Fruit fly (Drosophila melanogaster): ENCODE data around the gene CanA-14F.
A peak's percentile ranks its signal among the peaks of the same experiment; 100 is the strongest.

The CanA-14F gene

DNA sequence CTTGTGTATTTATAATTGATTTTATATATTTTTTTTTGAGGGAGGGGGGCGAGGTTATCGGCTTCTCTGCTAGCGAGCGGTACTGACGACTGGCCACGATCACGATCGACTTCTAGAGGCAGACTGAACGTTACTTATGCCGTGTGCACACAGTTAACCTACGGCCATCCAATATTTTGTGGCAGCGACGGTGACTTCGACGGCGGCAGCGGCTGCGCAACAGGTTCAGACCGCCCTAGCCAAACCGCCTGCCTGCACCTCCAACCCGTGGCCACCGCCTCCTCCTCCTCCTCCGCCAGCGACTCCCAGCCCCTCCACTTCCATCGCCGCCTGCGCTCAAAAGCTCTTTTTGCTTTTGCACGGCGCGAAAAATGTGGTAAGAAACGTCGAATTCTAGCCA, 34.5 kb upstream of the CanA-14F start, which contains the start of gene CG9782 (continued):
- TF ChIP-seq CG11456 (GFP tag; IDR thresholded peaks at IDR 0.05) (no peak), CG10654 (GFP tag; optimal IDR thresholded peaks at IDR 0.05) (no peak), dmrt99B (tag; optimal IDR thresholded peaks at IDR 0.05) (no peak), crol (GFP tag; IDR thresholded peaks at IDR 0.05) (peak; percentile 84), CG8478 (optimal IDR thresholded peaks at IDR 0.05) (no peak), CG4424 (GFP tag; optimal IDR thresholded peaks at IDR 0.05) (no peak), CG7928 (GFP tag; optimal IDR thresholded peaks at IDR 0.05) (no peak), Jarid2 (GFP tag; optimal IDR thresholded peaks at IDR 0.05) (no peak), ash1 (GFP tag; optimal IDR thresholded peaks at IDR 0.05) (no peak), pros (GFP tag; optimal IDR thresholded peaks at IDR 0.05) (no peak), CG11085 (GFP tag; IDR thresholded peaks at IDR 0.05) (no peak), CG18619 (GFP tag; optimal IDR thresholded peaks at IDR 0.05) (no peak), Ptx1 (GFP tag; IDR thresholded peaks at IDR 0.05) (no peak), Ravus (GFP tag; IDR thresholded peaks at IDR 0.05) (no peak), CG13123 (GFP tag; optimal IDR thresholded peaks at IDR 0.05) (no peak), CG30431 (GFP tag; optimal IDR thresholded peaks at IDR 0.05) (no peak), maf-S (GFP tag; optimal IDR thresholded peaks at IDR 0.05) (no peak), CG18764 (GFP tag; optimal IDR thresholded peaks at IDR 0.05) (no peak)

DNA sequence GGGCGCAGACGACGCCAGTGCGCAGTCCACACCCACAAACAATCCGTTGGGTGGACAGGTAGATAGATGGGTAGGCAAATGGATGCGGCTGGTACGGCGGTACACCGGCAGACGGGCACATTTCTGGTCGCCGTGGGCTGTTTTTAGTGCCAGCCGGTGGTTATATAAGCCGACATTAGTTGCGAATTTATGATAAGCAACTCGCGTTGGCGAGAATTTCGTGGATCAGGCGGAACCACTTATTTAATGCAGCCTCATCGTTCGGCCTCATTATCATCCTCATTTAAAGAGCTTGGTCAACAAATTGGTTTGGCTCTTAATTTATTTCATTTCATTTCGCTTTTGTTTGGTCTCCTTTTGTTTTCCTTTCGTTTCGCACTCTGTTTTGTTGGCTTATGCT, 31.8 kb upstream of the CanA-14F start:
- TF ChIP-seq Blimp-1 (GFP tag; optimal IDR thresholded peaks at IDR 0.05) = peak; percentile 5
- 0 out of 4 replicates have a peak, but pooled peaks have one; percentile 51 for TF ChIP-seq chinmo (GFP tag; IDR thresholded peaks at IDR 0.05; ENCODE audit: partially characterized antibody)
- TF ChIP-seq CG11696 (GFP tag; IDR thresholded peaks at IDR 0.05) = no peak
- TF ChIP-seq CG11504 (tag; optimal IDR thresholded peaks at IDR 0.05) = no peak
- no peak for TF ChIP-seq CG7271 (tag; optimal IDR thresholded peaks at IDR 0.05)
- no peak for TF ChIP-seq Dref (GFP tag; IDR thresholded peaks at IDR 0.05)
- peak in 1 of 2 experiments; percentile 53 for TF ChIP-seq Pdp1 (GFP tag; optimal IDR thresholded peaks at IDR 0.05)
- TF ChIP-seq nom (GFP tag; optimal IDR thresholded peaks at IDR 0.05) = peak; percentile 48

DNA sequence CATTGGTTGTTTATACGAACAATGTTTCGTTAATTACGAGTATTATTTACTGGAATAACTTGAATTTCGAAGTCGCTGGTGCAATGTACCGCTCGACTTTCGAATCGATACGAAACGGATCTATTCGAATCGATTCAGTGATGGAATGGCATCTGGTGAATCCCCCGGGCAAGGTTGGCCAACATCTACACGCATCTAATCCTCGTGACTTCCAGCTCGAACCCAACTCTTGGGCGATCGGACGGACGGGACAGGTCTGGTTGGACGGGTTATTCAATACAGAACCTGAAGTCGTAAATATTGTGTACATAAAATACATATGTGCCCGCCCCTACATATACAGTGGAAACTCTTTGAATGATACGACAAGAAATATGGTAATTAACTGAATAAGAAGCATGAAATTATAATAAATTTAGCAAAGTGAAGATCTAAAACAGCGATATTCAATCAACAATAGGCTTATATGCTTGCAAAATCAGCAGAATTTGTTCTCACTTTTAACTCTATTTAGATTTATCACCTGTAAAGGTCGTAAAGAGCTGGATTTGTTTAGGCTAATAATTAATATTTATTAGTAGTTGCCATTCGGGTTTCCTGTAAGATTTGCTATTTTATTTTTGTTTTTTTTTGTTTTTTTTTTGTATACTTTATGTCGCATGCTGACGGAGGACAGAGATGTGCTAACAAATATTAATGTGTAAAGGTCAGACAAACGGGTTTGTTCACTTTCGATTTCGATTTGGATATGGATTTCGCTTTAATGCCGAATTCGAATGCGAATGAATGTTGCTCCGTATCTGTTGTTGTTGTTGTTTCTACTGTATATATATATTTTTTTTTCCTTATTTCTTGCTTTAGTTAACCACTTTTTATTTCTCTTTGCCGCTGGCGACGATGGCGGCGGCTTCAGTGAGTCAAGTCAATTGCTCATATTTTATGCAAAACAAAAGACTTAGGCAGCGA, 30.1 kb upstream of the CanA-14F start:
- no peak for TF ChIP-seq Side (GFP tag; optimal IDR thresholded peaks at IDR 0.05)
- no peak for TF ChIP-seq Gsc (GFP tag; IDR thresholded peaks at IDR 0.05)
- TF ChIP-seq HLH4C (GFP tag; IDR thresholded peaks at IDR 0.05; ENCODE audit: partially characterized antibody) = no peak
- no peak for TF ChIP-seq gsb-n (tag; optimal IDR thresholded peaks at IDR 0.05)
- TF ChIP-seq CG12769 (tag; optimal IDR thresholded peaks at IDR 0.05) = peak; percentile 87
- TF ChIP-seq CG14860 (GFP tag; IDR thresholded peaks at IDR 0.05; ENCODE audit: partially characterized antibody) = no peak
- no peak for TF ChIP-seq zfh2 (GFP tag; optimal IDR thresholded peaks at IDR 0.05)
- TF ChIP-seq CG9609 (GFP tag; optimal IDR thresholded peaks at IDR 0.05) = no peak
- no peak for TF ChIP-seq Nf-YC (tag; optimal IDR thresholded peaks at IDR 0.05)
- TF ChIP-seq abd-A (tag; optimal IDR thresholded peaks at IDR 0.05) = peak; percentile 16
- TF ChIP-seq Gug (GFP tag; IDR thresholded peaks at IDR 0.05) = no peak
- no peak for TF ChIP-seq Lim3 (GFP tag; IDR thresholded peaks at IDR 0.05)
- TF ChIP-seq ems (GFP tag; optimal IDR thresholded peaks at IDR 0.05) = no peak
- no peak for TF ChIP-seq chif (GFP tag; optimal IDR thresholded peaks at IDR 0.05)
- peak; percentile 48 for TF ChIP-seq Med (GFP tag)
- TF ChIP-seq HmgZ (tag; optimal IDR thresholded peaks at IDR 0.05) = no peak
- TF ChIP-seq CG13424 (tag; optimal IDR thresholded peaks at IDR 0.05) = no peak
- TF ChIP-seq z (GFP tag; IDR thresholded peaks at IDR 0.05) = no peak
- no peak for TF ChIP-seq CG8944 (GFP tag; optimal IDR thresholded peaks at IDR 0.05)
- no peak for TF ChIP-seq gfzf (GFP tag; optimal IDR thresholded peaks at IDR 0.05)
- no peak for TF ChIP-seq Dbx (GFP tag; IDR thresholded peaks at IDR 0.05)
- TF ChIP-seq CG3407 (GFP tag; optimal IDR thresholded peaks at IDR 0.05) = no peak
